Fruit fly (Drosophila melanogaster): ENCODE data around the gene Npc1a.

The Npc1a gene

DNA sequence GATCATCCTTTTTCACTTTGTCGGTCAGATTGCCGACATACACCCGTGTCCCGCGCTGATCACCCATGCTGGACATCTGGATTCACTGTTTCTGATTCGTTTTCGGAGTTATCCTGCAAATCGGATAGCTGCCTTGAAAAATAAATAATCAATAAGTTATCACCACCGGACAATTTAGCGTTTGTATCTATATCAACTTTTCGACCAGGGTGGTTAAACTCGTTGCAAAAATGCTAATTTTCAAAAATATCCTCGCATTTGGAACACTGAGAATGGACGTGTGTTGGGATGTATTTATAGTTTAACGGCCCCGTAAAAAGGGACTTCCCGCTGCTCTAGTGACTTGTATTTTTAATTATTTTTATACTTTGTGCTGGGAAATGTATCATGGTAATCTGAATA is 42.3 kb upstream of the Npc1a start, which contains the start of gene Rsf1:
Gene Rsf1, minus strand, starts transcription at position 212 of the 402 bp plus-strand sequence.
- TF ChIP-seq CG15710 (tag; optimal IDR thresholded peaks at IDR 0.05), result peak; percentile 8
- TF ChIP-seq CG14655 (GFP tag; optimal IDR thresholded peaks at IDR 0.05), result no peak
- TF ChIP-seq CG10348 (GFP tag; IDR thresholded peaks at IDR 0.05), result no peak
- no peak for TF ChIP-seq CG4496 (GFP tag; IDR thresholded peaks at IDR 0.05)
- no peak for TF ChIP-seq CG13204 (GFP tag; optimal IDR thresholded peaks at IDR 0.05)
- no peak for TF ChIP-seq CG34367 (tag; optimal IDR thresholded peaks at IDR 0.05)
- TF ChIP-seq CG8159 (tag; optimal IDR thresholded peaks at IDR 0.05), result no peak
- no peak for TF ChIP-seq CG8301 (tag; optimal IDR thresholded peaks at IDR 0.05)

DNA sequence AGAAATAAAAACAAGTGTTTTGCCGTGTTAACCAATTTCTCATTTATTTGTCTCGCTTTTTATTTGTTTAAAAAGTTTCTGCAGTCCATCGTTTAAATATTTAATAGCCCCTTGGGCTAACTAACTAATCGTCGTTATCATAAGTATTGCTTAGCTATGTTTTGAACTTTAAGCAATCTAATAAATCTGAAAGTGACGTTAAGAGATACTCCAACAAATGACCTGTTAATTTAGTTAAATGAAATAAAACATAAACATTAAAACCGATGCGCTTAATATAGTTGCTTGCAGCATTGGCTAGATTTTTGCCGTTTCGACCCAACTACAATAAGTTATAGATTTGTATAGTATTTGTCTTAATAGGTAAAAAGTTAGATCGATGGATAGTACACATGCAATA is 40.8 kb upstream of the Npc1a start:
- TF ChIP-seq CG10348 (GFP tag; IDR thresholded peaks at IDR 0.05) (no peak), Pif1A (GFP tag; optimal IDR thresholded peaks at IDR 0.05) (no peak), rn (GFP tag; IDR thresholded peaks at IDR 0.05) (no peak), fd96Ca (GFP tag; IDR thresholded peaks at IDR 0.05) (no peak), CG12605 (GFP tag; IDR thresholded peaks at IDR 0.05) (no peak), CG17806 (tag; optimal IDR thresholded peaks at IDR 0.05) (no peak), Pif1B (GFP tag; optimal IDR thresholded peaks at IDR 0.05) (no peak), CG15710 (tag; optimal IDR thresholded peaks at IDR 0.05) (no peak), EcR (GFP tag; optimal IDR thresholded peaks at IDR 0.05) (no peak), CG32121 (GFP tag; IDR thresholded peaks at IDR 0.05) (no peak), CG8159 (tag; optimal IDR thresholded peaks at IDR 0.05) (no peak), CG14655 (GFP tag; optimal IDR thresholded peaks at IDR 0.05) (no peak), Snoo (tag; optimal IDR thresholded peaks at IDR 0.05) (no peak), CG4496 (GFP tag; IDR thresholded peaks at IDR 0.05) (no peak), CG9948 (tag; optimal IDR thresholded peaks at IDR 0.05) (no peak), CG13204 (GFP tag; optimal IDR thresholded peaks at IDR 0.05) (no peak), CG8301 (tag; optimal IDR thresholded peaks at IDR 0.05) (no peak)

DNA sequence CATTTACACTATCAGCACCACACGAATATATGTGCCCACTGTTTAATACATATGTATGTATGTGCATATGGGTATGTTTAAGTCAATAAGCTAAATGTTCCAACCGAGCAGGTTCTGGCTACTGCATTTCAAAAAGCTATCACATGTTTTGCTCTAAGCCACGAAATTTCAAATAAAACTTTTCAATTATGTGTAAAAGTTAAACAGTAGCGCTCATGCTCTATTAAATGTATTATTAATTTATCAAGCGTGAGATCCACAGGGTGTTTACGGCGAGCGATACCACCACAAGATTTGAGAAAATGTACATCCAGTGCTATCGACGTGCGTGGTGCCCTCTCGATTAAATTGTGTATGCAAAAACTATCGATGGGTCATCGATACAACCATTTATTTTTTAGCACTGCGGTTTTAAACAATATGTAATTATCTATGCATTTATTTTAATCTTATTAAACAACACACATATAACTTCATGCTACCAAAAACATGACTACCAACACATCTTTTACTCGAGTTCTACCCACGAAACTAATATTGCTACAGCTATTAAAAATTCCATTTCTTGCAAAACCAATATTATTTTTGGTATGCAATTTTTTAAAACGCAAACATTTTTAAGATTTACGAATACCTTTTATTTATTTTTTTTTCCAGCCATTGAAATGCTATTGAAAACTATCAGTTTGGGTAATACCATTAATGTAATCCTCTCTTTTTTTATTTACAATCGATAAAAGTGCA is 39.9 kb upstream of the Npc1a start, which contains the start of gene Pten:
Gene Pten, minus strand, starts transcription at position 300 of the 744 bp plus-strand sequence.
- TF ChIP-seq fd96Ca (GFP tag; IDR thresholded peaks at IDR 0.05) (no peak), CG14655 (GFP tag; optimal IDR thresholded peaks at IDR 0.05) (no peak), Ets98B (GFP tag; IDR thresholded peaks at IDR 0.05) (no peak; the same call in 1 of the 2 replicates), CG17806 (tag; optimal IDR thresholded peaks at IDR 0.05) (peak; percentile 49), CG8301 (tag; optimal IDR thresholded peaks at IDR 0.05) (peak; percentile 60), CG4496 (GFP tag; IDR thresholded peaks at IDR 0.05) (no peak), CG12605 (GFP tag; IDR thresholded peaks at IDR 0.05) (peak; percentile 74; the same call in 1 of the 2 replicates), CG9948 (tag; optimal IDR thresholded peaks at IDR 0.05) (peak; percentile 55), D1 (tag; optimal IDR thresholded peaks at IDR 0.05) (no peak), CG15710 (tag; optimal IDR thresholded peaks at IDR 0.05) (peak; percentile 23), Pif1B (GFP tag; optimal IDR thresholded peaks at IDR 0.05) (peak; percentile 14), Pif1A (GFP tag; optimal IDR thresholded peaks at IDR 0.05) (peak; percentile 53), CG32121 (GFP tag; IDR thresholded peaks at IDR 0.05) (peak; percentile 64), rn (GFP tag; IDR thresholded peaks at IDR 0.05) (no peak), CG34367 (tag; optimal IDR thresholded peaks at IDR 0.05) (no peak), CG8159 (tag; optimal IDR thresholded peaks at IDR 0.05) (no peak), CG10348 (GFP tag; IDR thresholded peaks at IDR 0.05) (no peak), gl (tag; optimal IDR thresholded peaks at IDR 0.05) (no peak), EcR (GFP tag; optimal IDR thresholded peaks at IDR 0.05) (no peak), Snoo (tag; optimal IDR thresholded peaks at IDR 0.05) (peak; percentile 16), CG13204 (GFP tag; optimal IDR thresholded peaks at IDR 0.05) (no peak)

DNA sequence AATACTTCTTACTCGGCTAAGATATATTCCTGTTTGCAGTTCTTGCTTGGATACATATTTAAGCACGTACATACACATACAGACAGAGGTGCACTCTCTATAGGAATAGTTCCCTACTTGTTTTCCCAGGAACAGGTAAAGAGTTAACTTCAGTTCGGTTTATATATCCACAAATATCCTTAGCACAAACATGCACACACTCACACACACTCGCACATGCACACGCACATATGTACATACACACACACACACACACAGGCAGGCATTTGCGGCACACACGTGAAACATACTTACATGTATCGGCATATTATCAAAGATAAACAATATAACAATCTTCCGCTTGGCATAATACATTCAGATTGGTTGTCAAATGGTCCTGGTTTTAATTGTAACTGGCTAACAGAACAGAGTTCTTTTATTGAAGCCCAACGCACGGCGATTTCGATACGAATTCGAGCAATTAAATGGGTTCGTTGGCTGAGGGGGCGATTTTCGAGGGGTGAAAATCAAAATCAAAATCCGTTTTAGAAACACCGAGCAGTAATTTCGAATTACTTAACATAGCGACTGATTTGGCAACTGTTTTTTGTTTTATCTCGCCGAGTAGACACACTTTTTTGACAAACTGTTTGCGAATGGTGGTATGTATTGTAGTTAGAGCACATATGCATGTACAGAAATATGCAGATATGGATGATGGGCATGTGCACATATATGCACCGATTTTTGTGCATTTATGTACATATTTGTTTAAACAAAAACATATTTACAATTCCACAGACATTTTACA is 39.1 kb upstream of the Npc1a start:
- TF ChIP-seq CG13204 (GFP tag; optimal IDR thresholded peaks at IDR 0.05) (no peak), CG12605 (GFP tag; IDR thresholded peaks at IDR 0.05) (no peak), CG4496 (GFP tag; IDR thresholded peaks at IDR 0.05) (no peak; the same call in 2 of the 3 replicates), rn (GFP tag; IDR thresholded peaks at IDR 0.05) (no peak), Snoo (tag; optimal IDR thresholded peaks at IDR 0.05) (no peak), Ets98B (GFP tag; IDR thresholded peaks at IDR 0.05) (no peak), CG14655 (GFP tag; optimal IDR thresholded peaks at IDR 0.05) (no peak), CG34367 (tag; optimal IDR thresholded peaks at IDR 0.05) (no peak), CG9948 (tag; optimal IDR thresholded peaks at IDR 0.05) (no peak), Pif1B (GFP tag; optimal IDR thresholded peaks at IDR 0.05) (no peak), Pif1A (GFP tag; optimal IDR thresholded peaks at IDR 0.05) (no peak), gl (tag; optimal IDR thresholded peaks at IDR 0.05) (no peak), CG32121 (GFP tag; IDR thresholded peaks at IDR 0.05) (no peak), CG8159 (tag; optimal IDR thresholded peaks at IDR 0.05) (no peak), fd96Ca (GFP tag; IDR thresholded peaks at IDR 0.05) (no peak), D1 (tag; optimal IDR thresholded peaks at IDR 0.05) (no peak), CG8301 (tag; optimal IDR thresholded peaks at IDR 0.05) (no peak)

DNA sequence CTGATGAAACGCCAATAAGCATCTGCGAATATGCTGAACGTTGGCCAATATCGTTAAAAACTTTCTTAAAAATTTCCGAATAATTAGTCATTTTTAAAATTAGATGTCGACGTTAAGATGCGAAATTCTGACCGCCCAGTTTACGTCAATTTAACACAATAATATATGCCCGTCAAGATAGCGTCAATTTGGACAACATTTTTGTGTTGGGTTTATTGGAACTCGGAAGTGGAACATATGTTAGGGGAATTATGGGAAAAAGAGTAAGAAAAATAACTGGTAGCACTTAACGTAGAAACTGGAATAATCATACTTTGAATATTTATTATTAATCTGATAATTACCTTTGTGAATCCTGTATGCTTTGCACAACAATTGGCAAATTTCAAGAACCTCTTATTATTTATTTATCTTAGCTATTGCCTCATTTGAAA is 34.7 kb upstream of the Npc1a start, which contains the start of gene CG5676:
Gene CG5676, minus strand, starts transcription at position 167 of the 434 bp plus-strand sequence.
- TF ChIP-seq Snoo (tag; optimal IDR thresholded peaks at IDR 0.05) (no peak), CG4496 (GFP tag; IDR thresholded peaks at IDR 0.05) (no peak), CG15710 (tag; optimal IDR thresholded peaks at IDR 0.05) (no peak), D1 (tag; optimal IDR thresholded peaks at IDR 0.05) (peak; percentile 67)

Measured in whole organism, pupa.